Fruit fly (Drosophila melanogaster): ENCODE results near the gene ncd.

Gene ncd

DNA sequence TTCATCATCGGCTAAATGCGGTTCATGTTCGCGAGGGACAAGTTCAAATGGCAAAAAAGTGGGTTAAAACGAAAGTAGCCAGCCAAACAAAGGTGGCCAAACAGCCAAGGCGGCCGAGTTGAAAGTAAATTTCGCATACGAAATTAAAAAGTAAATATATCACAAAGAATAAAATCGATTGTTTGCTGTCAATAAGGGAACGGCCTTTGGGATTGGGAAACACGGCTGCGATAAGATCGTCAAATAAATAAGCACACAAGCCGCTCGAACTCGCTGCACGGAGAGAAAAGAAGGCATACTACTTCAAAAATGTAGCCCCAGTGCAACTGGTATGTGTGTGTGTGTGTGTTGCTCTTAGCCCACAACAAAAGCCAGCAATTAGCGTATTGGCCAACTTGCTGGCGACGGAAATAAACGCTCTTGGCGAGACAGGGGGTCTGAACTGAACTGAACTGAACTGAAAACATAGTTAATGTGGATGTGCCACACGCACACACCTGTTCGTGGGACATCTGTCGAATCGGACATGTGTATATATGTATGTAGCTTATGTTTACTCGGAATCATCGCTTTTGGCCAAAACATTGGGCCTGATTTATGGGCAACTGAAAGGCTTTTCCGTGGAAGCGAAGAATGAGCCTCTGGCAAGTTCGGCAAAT lies 18.9 kb downstream of the ncd start (continued):
- TF ChIP-seq CG4854 (GFP tag; optimal IDR thresholded peaks at IDR 0.05) (no peak), CG7987 (GFP tag; optimal IDR thresholded peaks at IDR 0.05) (no peak), Ets65A (GFP tag) (no peak)

DNA sequence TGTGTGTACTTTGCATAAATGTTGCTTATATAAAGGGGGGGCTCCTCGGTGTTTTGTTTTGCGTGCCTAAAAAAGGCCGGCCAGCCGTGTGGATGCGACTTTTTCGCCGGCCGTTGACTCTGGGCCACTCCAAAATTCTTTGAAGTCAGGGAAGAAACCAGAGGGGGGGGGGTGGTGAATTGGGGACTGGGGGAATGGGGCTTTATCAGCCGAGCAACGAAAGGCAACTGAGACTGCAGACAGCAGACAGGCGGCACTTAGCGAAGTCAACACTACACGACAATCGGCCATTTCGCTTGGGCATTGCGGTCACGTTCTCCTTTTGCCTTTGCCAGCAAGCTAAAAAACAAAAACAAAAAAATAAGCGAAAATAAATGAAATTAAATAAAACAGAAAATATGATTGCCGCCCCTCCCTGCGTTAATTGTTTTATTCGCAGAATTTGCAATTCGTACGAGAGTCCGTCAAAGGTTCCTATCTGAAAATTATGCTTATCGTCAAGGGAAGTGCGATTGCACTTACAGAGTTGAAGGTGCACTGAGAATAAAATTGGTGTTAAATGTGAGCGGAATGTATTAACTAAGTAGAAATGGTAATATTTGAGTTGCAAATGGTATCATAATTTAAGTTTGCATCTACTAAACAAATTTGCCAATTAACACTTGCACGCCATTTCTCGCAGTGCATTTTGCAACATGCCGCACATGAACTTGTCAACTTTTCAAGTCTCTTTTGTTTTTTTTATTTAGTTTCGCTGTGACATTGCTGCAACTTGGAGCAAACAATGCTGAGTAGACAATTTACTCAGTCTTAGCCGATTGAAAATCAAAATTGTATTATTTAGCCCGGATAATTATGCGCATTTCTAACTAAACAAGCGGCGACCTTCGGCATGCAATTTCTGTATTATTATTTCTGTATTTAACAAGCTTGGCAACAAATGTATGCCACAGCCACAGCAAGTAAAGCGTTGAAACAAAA lies 20.6 kb downstream of the ncd start:
- TF ChIP-seq CG14014 (GFP tag; IDR thresholded peaks at IDR 0.05) (0 out of 2 replicates have a peak, but pooled peaks have one; percentile 26), CG15011 (GFP tag; optimal IDR thresholded peaks at IDR 0.05) (no peak), HLH3B (GFP tag; IDR thresholded peaks at IDR 0.05) (peak; percentile 26; the same call in 1 of the 2 replicates), CG1602 (GFP tag; optimal IDR thresholded peaks at IDR 0.05) (no peak), Opbp (GFP tag; IDR thresholded peaks at IDR 0.05; ENCODE audit: partially characterized antibody) (no peak), z (GFP tag; IDR thresholded peaks at IDR 0.05) (no peak), CG10565 (GFP tag; optimal IDR thresholded peaks at IDR 0.05) (no peak), jigr1 (GFP tag; IDR thresholded peaks at IDR 0.05) (0 out of 3 replicates have a peak, but pooled peaks have one; percentile 33), nerfin-2 (GFP tag; IDR thresholded peaks at IDR 0.05; ENCODE audit: partially characterized antibody) (no peak), E2f1 (GFP tag; IDR thresholded peaks at IDR 0.05) (0 out of 2 replicates have a peak, but pooled peaks have one; percentile 30), tgo (GFP tag; IDR thresholded peaks at IDR 0.05) (0 out of 3 replicates have a peak, but pooled peaks have one; percentile 14), CG6254 (GFP tag; optimal IDR thresholded peaks at IDR 0.05) (no peak), pzg (GFP tag; optimal IDR thresholded peaks at IDR 0.05) (no peak), gt (GFP tag; IDR thresholded peaks at IDR 0.05) (no peak), Max (GFP tag; optimal IDR thresholded peaks at IDR 0.05) (peak; percentile 6), Atf6 (GFP tag; IDR thresholded peaks at IDR 0.05) (peak; percentile 26; the same call in 1 of the 2 replicates), trem (tag; optimal IDR thresholded peaks at IDR 0.05) (no peak), ttk (GFP tag; IDR thresholded peaks at IDR 0.05) (0 out of 2 replicates have a peak, but pooled peaks have one; percentile 28), CTCF (GFP tag; optimal IDR thresholded peaks at IDR 0.05) (no peak), CG9876 (GFP tag; optimal IDR thresholded peaks at IDR 0.05) (no peak), CG12744 (GFP tag; optimal IDR thresholded peaks at IDR 0.05) (no peak), prd (optimal IDR thresholded peaks at IDR 0.05) (no peak), prd (GFP tag; IDR thresholded peaks at IDR 0.05) (peak; percentile 49; the same call in 1 of the 3 replicates), kay (GFP tag; optimal IDR thresholded peaks at IDR 0.05) (peak; percentile 5), Aef1 (GFP tag; IDR thresholded peaks at IDR 0.05) (peak; percentile 39; the same call in 1 of the 3 replicates), insv (GFP tag; optimal IDR thresholded peaks at IDR 0.05) (no peak), row (GFP tag; IDR thresholded peaks at IDR 0.05) (0 out of 3 replicates have a peak, but pooled peaks have one; percentile 31), ci (GFP tag; IDR thresholded peaks at IDR 0.05) (peak; percentile 54; the same call in 2 of the 3 replicates), CG4854 (GFP tag; optimal IDR thresholded peaks at IDR 0.05) (peak; percentile 2), HLH54F (GFP tag; optimal IDR thresholded peaks at IDR 0.05) (no peak), Nf-YB (GFP tag; optimal IDR thresholded peaks at IDR 0.05) (no peak), lbe (GFP tag; optimal IDR thresholded peaks at IDR 0.05) (peak; percentile 80), CG31365 (tag; optimal IDR thresholded peaks at IDR 0.05) (no peak), hbn (GFP tag; IDR thresholded peaks at IDR 0.05; ENCODE audit: partially characterized antibody) (no peak), fd96Cb (tag; optimal IDR thresholded peaks at IDR 0.05) (peak; percentile 14), CG3163 (GFP tag; optimal IDR thresholded peaks at IDR 0.05) (no peak), seq (GFP tag; IDR thresholded peaks at IDR 0.05) (peak; percentile 36; the same call in 1 of the 2 replicates), az2 (GFP tag; optimal IDR thresholded peaks at IDR 0.05) (no peak), pan (optimal IDR thresholded peaks at IDR 0.05) (no peak), pan (GFP tag; optimal IDR thresholded peaks at IDR 0.05 in 1 of 2, IDR thresholded peaks at IDR 0.05 in 1 of 2) (peak in 1 of 2 experiments; percentile 57), CG11504 (tag; optimal IDR thresholded peaks at IDR 0.05) (peak; percentile 43), CG17328 (GFP tag; IDR thresholded peaks at IDR 0.05) (peak; percentile 28; the same call in 1 of the 2 replicates), CG5180 (GFP tag; optimal IDR thresholded peaks at IDR 0.05) (no peak), dysf (GFP tag; IDR thresholded peaks at IDR 0.05) (no peak)

All from whole organism, embryonic.